Fruit fly (Drosophila melanogaster) whole organism, embryonic: ENCODE results near the gene CG3841.

ENCODE experiments used
- Ada2b ChIP-seq: fragments of 200-800 bp; sonication (Bioruptor generic); IDR thresholded peaks from 2 replicates; pipeline ENCODE4 v1.3.6; 2022; ENCODE audit warnings: missing biosample characterization, missing genetic modification characterization
- Blimp-1 ChIP-seq: fragments of 200-800 bp; sonication (Bioruptor generic); optimal IDR thresholded peaks from 3 replicates; lab custom pipeline; 2018; ENCODE audit warnings: missing biosample characterization, missing genetic modification characterization, mild to moderate bottlenecking, moderate library complexity, missing genetic modification reagents
- CG10979 ChIP-seq: fragments of 200-800 bp; sonication (Bioruptor generic); optimal IDR thresholded peaks from 2 replicates; lab custom pipeline; 2018; ENCODE audit warnings: missing biosample characterization, mild to moderate bottlenecking, missing genetic modification characterization, moderate library complexity
- CG12391 ChIP-seq: fragments of 200-800 bp; sonication (Bioruptor generic); optimal IDR thresholded peaks from 3 replicates; lab custom pipeline; 2018; ENCODE audit warnings: missing biosample characterization, mild to moderate bottlenecking, missing genetic modification characterization, moderate library complexity
- CG14050 ChIP-seq: fragments of 200-800 bp; sonication (Bioruptor generic); IDR thresholded peaks from 3 replicates; pipeline ENCODE4 v1.3.6; 2022; ENCODE audit warnings: missing biosample characterization, missing genetic modification characterization
- CG14710 ChIP-seq: fragments of 200-800 bp; sonication (Bioruptor generic); optimal IDR thresholded peaks from 3 replicates; lab custom pipeline; 2019; ENCODE audit warnings: missing biosample characterization, mild to moderate bottlenecking, missing genetic modification characterization, moderate library complexity
- CG1602 ChIP-seq: fragments of 200-800 bp; sonication (Bioruptor generic); optimal IDR thresholded peaks from 3 replicates; lab custom pipeline; 2016; ENCODE audit warnings: missing biosample characterization, missing genetic modification characterization
- CG17328 ChIP-seq: fragments of 200-800 bp; sonication (Bioruptor generic); IDR thresholded peaks from 2 replicates; pipeline ENCODE4 v1.3.6; 2022; ENCODE audit warnings: missing biosample characterization, missing genetic modification characterization
- CG17361 ChIP-seq: fragments of 200-800 bp; sonication (Bioruptor generic); IDR thresholded peaks from 3 replicates; pipeline ENCODE4 v1.3.6; 2022; ENCODE audit warnings: missing biosample characterization, missing genetic modification characterization
- CG30403 ChIP-seq: fragments of 200-800 bp; sonication (Bioruptor generic); optimal IDR thresholded peaks from 3 replicates; lab custom pipeline; 2016; ENCODE audit warnings: missing biosample characterization, missing genetic modification characterization
- CG30431 ChIP-seq: fragments of 200-800 bp; sonication (Bioruptor generic); optimal IDR thresholded peaks from 2 replicates; lab custom pipeline; 2017; ENCODE audit warnings: missing biosample characterization, missing genetic modification characterization
- CG32772 ChIP-seq: fragments of 200-800 bp; sonication (Bioruptor generic); IDR thresholded peaks from 2 replicates; pipeline ENCODE4 v1.3.6; 2022; ENCODE audit warnings: missing biosample characterization, missing genetic modification characterization
- CG4820 ChIP-seq: fragments of 200-800 bp; sonication (Bioruptor generic); optimal IDR thresholded peaks from 3 replicates; lab custom pipeline; 2016; ENCODE audit warnings: missing biosample characterization, missing genetic modification characterization
- CG5245 ChIP-seq: fragments of 200-800 bp; sonication (Bioruptor generic); optimal IDR thresholded peaks from 3 replicates; lab custom pipeline; 2016; ENCODE audit warnings: missing biosample characterization, missing genetic modification characterization
- CG7357 ChIP-seq: fragments of 200-800 bp; sonication (Bioruptor generic); IDR thresholded peaks from 3 replicates; pipeline ENCODE4 v1.3.6; 2022; ENCODE audit warnings: missing biosample characterization, missing genetic modification characterization
- CG8765 ChIP-seq: fragments of 200-800 bp; sonication (Bioruptor generic); IDR thresholded peaks from 2 replicates; pipeline ENCODE4 v1.3.6; 2022; ENCODE audit warnings: missing biosample characterization, missing genetic modification characterization
- Doc2 ChIP-seq: fragments of 200-800 bp; sonication (Bioruptor generic); IDR thresholded peaks from 2 replicates; pipeline ENCODE4 v1.3.6; 2022; ENCODE audit warnings: missing biosample characterization, missing genetic modification characterization
- E2f2 ChIP-seq: fragments of 200-800 bp; sonication (Bioruptor generic); IDR thresholded peaks from 2 replicates; pipeline ENCODE4 v1.3.6; 2022; ENCODE audit warnings: missing biosample characterization, missing genetic modification characterization
- Eip74EF ChIP-seq, 2 experiments: fragments of 200-800 bp in 1 of 2; fragments of >200 bp in 1 of 2; sonication (Bioruptor generic) in 1 of 2; optimal IDR thresholded peaks; 2 replicates each; lab custom pipeline; 2017 to 2019; ENCODE audit warnings: missing biosample characterization in 2 of 2, missing genetic modification characterization in 2 of 2, mild to moderate bottlenecking in 1 of 2, moderate library complexity in 1 of 2
- Gug ChIP-seq: fragments of 200-800 bp; sonication (Bioruptor generic); IDR thresholded peaks from 4 replicates; pipeline ENCODE4 v1.3.6; 2022; ENCODE audit warnings: missing biosample characterization, missing genetic modification characterization
- Hr3 ChIP-seq: fragments of 200-800 bp; sonication (Bioruptor generic); optimal IDR thresholded peaks from 3 replicates; lab custom pipeline; 2016; ENCODE audit warnings: missing biosample characterization, missing genetic modification characterization
- NC2α ChIP-seq: fragments of 200-800 bp; sonication (Bioruptor generic); optimal IDR thresholded peaks from 2 replicates; lab custom pipeline; 2016; ENCODE audit warnings: missing biosample characterization, missing genetic modification characterization
- PHDP ChIP-seq: fragments of 200-800 bp; sonication (Bioruptor generic); optimal IDR thresholded peaks from 3 replicates; lab custom pipeline; 2018; ENCODE audit warnings: missing biosample characterization, mild to moderate bottlenecking, missing genetic modification characterization, moderate library complexity
- Scr ChIP-seq: fragments of 200-800 bp; sonication (Bioruptor generic); IDR thresholded peaks from 2 replicates; pipeline ENCODE4 v1.3.6; 2022; ENCODE audit warnings: missing biosample characterization, missing genetic modification characterization; ENCODE audit not compliant: partially characterized antibody
- Sry-β ChIP-seq: fragments of 200-800 bp; sonication (Bioruptor generic); optimal IDR thresholded peaks from 2 replicates; lab custom pipeline; 2018; ENCODE audit warnings: missing biosample characterization, mild to moderate bottlenecking, missing genetic modification characterization, moderate library complexity
- Xbp1 ChIP-seq: fragments of 200-800 bp; sonication (Bioruptor generic); optimal IDR thresholded peaks from 3 replicates; lab custom pipeline; 2016; ENCODE audit warnings: missing biosample characterization, mild to moderate bottlenecking, missing genetic modification characterization
- ap ChIP-seq: fragments of 200-800 bp; sonication (Bioruptor generic); IDR thresholded peaks from 2 replicates; pipeline ENCODE4 v1.3.6; 2022; ENCODE audit warnings: missing biosample characterization, missing genetic modification characterization
- ash1 ChIP-seq: fragments of 200-800 bp; sonication (Bioruptor generic); optimal IDR thresholded peaks from 2 replicates; lab custom pipeline; 2018; ENCODE audit warnings: missing biosample characterization, mild to moderate bottlenecking, missing genetic modification characterization
- btn ChIP-seq: fragments of 200-800 bp; sonication (Bioruptor generic); optimal IDR thresholded peaks from 2 replicates; lab custom pipeline; 2016; ENCODE audit warnings: missing biosample characterization, missing genetic modification characterization
- chinmo ChIP-seq: fragments of 200-800 bp; sonication (Bioruptor generic); IDR thresholded peaks from 4 replicates; pipeline ENCODE4 v1.3.6; 2022; ENCODE audit warnings: missing biosample characterization, missing genetic modification characterization; ENCODE audit not compliant: partially characterized antibody
- ci ChIP-seq: fragments of 200-800 bp; sonication (Bioruptor generic); IDR thresholded peaks from 3 replicates; pipeline ENCODE4 v1.3.6; 2022; ENCODE audit warnings: missing biosample characterization, missing genetic modification characterization
- crp ChIP-seq, 2 experiments: fragments of 200-800 bp; sonication (Bioruptor generic); optimal IDR thresholded peaks; 2 replicates in 1 of 2; 3 replicates in 1 of 2; lab custom pipeline; 2017; ENCODE audit warnings: missing biosample characterization in 2 of 2, missing genetic modification characterization in 2 of 2, mild to moderate bottlenecking in 1 of 2, moderate library complexity in 1 of 2
- dmrt11E ChIP-seq: fragments of 200-800 bp; sonication (Bioruptor generic); optimal IDR thresholded peaks from 3 replicates; lab custom pipeline; 2018; ENCODE audit warnings: missing biosample characterization, mild to moderate bottlenecking, missing genetic modification characterization, moderate library complexity
- dmrt99B ChIP-seq: fragments of 200-800 bp; sonication (Bioruptor generic); optimal IDR thresholded peaks from 2 replicates; lab custom pipeline; 2018; ENCODE audit warnings: missing biosample characterization, mild to moderate bottlenecking, missing genetic modification characterization, moderate library complexity
- dysf ChIP-seq: fragments of 200-800 bp; sonication (Bioruptor generic); IDR thresholded peaks from 3 replicates; pipeline ENCODE4 v1.3.6; 2022; ENCODE audit warnings: missing biosample characterization, missing genetic modification characterization
- gem ChIP-seq: fragments of 200-800 bp; sonication (Bioruptor generic); optimal IDR thresholded peaks from 2 replicates; lab custom pipeline; 2019; ENCODE audit warnings: missing biosample characterization, mild to moderate bottlenecking, missing genetic modification characterization, moderate library complexity
- hkb ChIP-seq, 2 experiments: fragments of 200-800 bp in 1 of 2; fragments of >200 bp in 1 of 2; sonication (Bioruptor generic) in 1 of 2; IDR thresholded peaks in 1 of 2; optimal IDR thresholded peaks in 1 of 2; 2 replicates each; pipeline versions ENCODE4 v1.3.6 to Lab custom; 2017 to 2022; ENCODE audit warnings: missing biosample characterization in 1 of 2, missing genetic modification characterization in 1 of 2
- lola ChIP-seq, 3 experiments: fragments of >200 bp in 2 of 3; fragments of 200-800 bp in 1 of 3; sonication (Bioruptor generic) in 1 of 3; optimal IDR thresholded peaks; 2 replicates each; lab custom pipeline; 2017 to 2019; ENCODE audit warnings: missing biosample characterization in 3 of 3, missing genetic modification characterization in 3 of 3, mild to moderate bottlenecking in 1 of 3, moderate library complexity in 1 of 3
- nerfin-2 ChIP-seq: fragments of 200-800 bp; sonication (Bioruptor generic); IDR thresholded peaks from 2 replicates; pipeline ENCODE4 v1.3.6; 2022; ENCODE audit warnings: missing biosample characterization, missing genetic modification characterization; ENCODE audit not compliant: partially characterized antibody
- org-1 ChIP-seq: fragments of 200-800 bp; sonication (Bioruptor generic); optimal IDR thresholded peaks from 2 replicates; lab custom pipeline; 2017; ENCODE audit warnings: missing biosample characterization, missing genetic modification characterization
- otp ChIP-seq: fragments of 200-800 bp; sonication (Bioruptor generic); IDR thresholded peaks from 3 replicates; pipeline ENCODE4, ENCODE4 v1.3.6; 2022; ENCODE audit warnings: missing biosample characterization, missing genetic modification characterization
- pan ChIP-seq, 4 experiments: fragments of >200 bp in 3 of 4; fragments of 200-800 bp in 1 of 4; sonication (Bioruptor generic) in 1 of 4; optimal IDR thresholded peaks in 3 of 4; IDR thresholded peaks in 1 of 4; 2 replicates each; pipeline versions ENCODE4 v1.3.6 to Lab custom; 2017 to 2022; ENCODE audit warnings: missing biosample characterization in 2 of 4, missing genetic modification characterization in 2 of 4, mixed read lengths in 1 of 4
- peb ChIP-seq: fragments of 200-800 bp; sonication (Bioruptor generic); IDR thresholded peaks from 2 replicates; pipeline ENCODE4 v1.3.6; 2022; ENCODE audit warnings: missing biosample characterization, missing genetic modification characterization
- sens ChIP-seq: fragments of 200-800 bp; sonication (Bioruptor generic); peaks from one replicate; lab custom pipeline; 2016; ENCODE audit warnings: missing biosample characterization, missing genetic modification characterization
- ssp ChIP-seq: fragments of 200-800 bp; sonication (Bioruptor generic); IDR thresholded peaks from 2 replicates; pipeline ENCODE4 v1.3.6; 2022; ENCODE audit warnings: missing biosample characterization, missing genetic modification characterization
- unpg ChIP-seq: fragments of 200-800 bp; sonication (Bioruptor generic); optimal IDR thresholded peaks from 3 replicates; lab custom pipeline; 2018; ENCODE audit warnings: missing biosample characterization, mild to moderate bottlenecking, missing genetic modification characterization, moderate library complexity
- vvl ChIP-seq: fragments of 200-800 bp; sonication (Bioruptor generic); IDR thresholded peaks from 2 replicates; pipeline ENCODE4 v1.3.6; 2022; ENCODE audit warnings: missing biosample characterization, missing genetic modification characterization

The CG3841 gene

DNA sequence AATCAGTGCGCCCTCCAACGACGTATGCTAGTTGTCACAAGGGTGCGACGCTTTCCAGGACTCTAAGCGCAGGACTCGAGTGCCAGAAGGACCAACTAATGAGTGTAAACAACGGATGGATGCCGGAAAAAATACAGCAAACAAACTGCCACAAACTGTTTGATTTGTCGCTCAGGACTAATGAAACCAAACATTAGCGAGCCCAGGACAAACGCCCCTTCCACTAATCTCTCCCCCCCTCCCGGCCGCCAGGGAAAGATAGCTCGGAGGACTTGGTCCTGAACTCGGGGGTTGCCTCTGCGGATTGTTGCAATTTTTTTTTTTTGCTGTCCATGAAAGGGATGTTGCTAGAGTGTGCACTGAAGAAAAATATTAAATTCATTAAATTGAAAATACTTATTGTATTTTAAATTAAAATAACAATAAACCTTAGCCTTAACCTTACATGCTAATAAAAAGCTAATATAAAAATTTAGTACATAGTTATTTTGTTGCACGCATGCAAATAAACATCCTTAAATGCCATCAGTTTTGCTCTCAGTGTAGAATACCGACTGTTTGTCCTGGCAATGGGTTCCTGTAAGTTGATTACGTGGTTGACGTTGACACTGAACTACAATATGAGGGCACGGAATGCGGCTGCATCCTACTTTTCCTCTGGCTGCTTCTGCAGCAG is 5.5 kb downstream of the CG3841 start (continued):
- peak; percentile 85 for TF ChIP-seq CG10979
- TF ChIP-seq lola (GFP tag; optimal IDR thresholded peaks at IDR 0.05; lab: Kevin White, UChicago) = peak in 1 of 3 experiments; percentile 86
- peak; percentile 56; the same call in 1 of the 2 replicates for TF ChIP-seq vvl (GFP tag; lab: Robert Waterston, UW)
- TF ChIP-seq nerfin-2 = no peak
- 0 out of 3 replicates have a peak, but pooled peaks have one; percentile 35 for TF ChIP-seq ci (GFP tag; lab: Robert Waterston, UW)
- TF ChIP-seq sens (GFP tag; lab: Kevin White, UChicago) = peak; percentile 86
- TF ChIP-seq CG1602 (GFP tag; lab: Kevin White, UChicago) = peak; percentile 32
- peak; percentile 43; the same call in 1 of the 2 replicates for TF ChIP-seq CG8765 (GFP tag; lab: Robert Waterston, UW)
- TF ChIP-seq org-1 (GFP tag; lab: Kevin White, UChicago) = peak; percentile 6
- no peak for TF ChIP-seq Scr
- peak; percentile 64 for TF ChIP-seq dmrt99B
- peak; percentile 42; the same call in 1 of the 2 replicates for TF ChIP-seq CG32772 (GFP tag; lab: Robert Waterston, UW)
- TF ChIP-seq ssp (GFP tag; lab: Robert Waterston, UW) = peak; percentile 33; the same call in 1 of the 2 replicates
- peak; percentile 71 for TF ChIP-seq CG17328 (GFP tag; lab: Robert Waterston, UW)
- TF ChIP-seq CG12391 (tag; lab: Kevin White, UChicago) = peak; percentile 61
- TF ChIP-seq Ada2b (GFP tag; lab: Robert Waterston, UW) = no peak
- TF ChIP-seq NC2α (GFP tag; lab: Kevin White, UChicago) = no peak
- no peak for TF ChIP-seq Doc2 (GFP tag; lab: Robert Waterston, UW)
- TF ChIP-seq peb = peak; percentile 25; the same call in 1 of the 2 replicates
- peak; percentile 42 for TF ChIP-seq CG4820
- TF ChIP-seq dysf (GFP tag; lab: Robert Waterston, UW) = peak; percentile 38; the same call in 1 of the 3 replicates
- peak; percentile 52 for TF ChIP-seq unpg
- peak; percentile 22 for TF ChIP-seq CG30403 (GFP tag; lab: Kevin White, UChicago)
- no peak for TF ChIP-seq btn (GFP tag; lab: Kevin White, UChicago)
- TF ChIP-seq otp (GFP tag; lab: Robert Waterston, UW) = 0 out of 3 replicates have a peak, but pooled peaks have one; percentile 12
- no peak for TF ChIP-seq Gug (GFP tag; lab: Robert Waterston, UW)
- peak; percentile 86 for TF ChIP-seq dmrt11E (tag; lab: Kevin White, UChicago)
- TF ChIP-seq CG30431 (GFP tag; lab: Kevin White, UChicago) = no peak
- peak; percentile 68 for TF ChIP-seq CG17361 (GFP tag; lab: Robert Waterston, UW)
- peak; percentile 71 for TF ChIP-seq Blimp-1
- peak; percentile 45 for TF ChIP-seq ap (GFP tag; lab: Robert Waterston, UW)
- TF ChIP-seq Xbp1 (GFP tag; lab: Kevin White, UChicago) = peak; percentile 40
- TF ChIP-seq ash1 = no peak
- no peak for TF ChIP-seq chinmo (GFP tag; lab: Robert Waterston, UW)
- TF ChIP-seq CG5245 (GFP tag; lab: Kevin White, UChicago) = peak; percentile 10
- TF ChIP-seq PHDP (tag; lab: Kevin White, UChicago) = no peak
- peak in 1 of 2 experiments; percentile 2 for TF ChIP-seq Eip74EF (GFP tag; optimal IDR thresholded peaks at IDR 0.05; lab: Kevin White, UChicago)
- peak; percentile 73 for TF ChIP-seq gem
- no peak for TF ChIP-seq CG14050 (GFP tag; lab: Robert Waterston, UW)
- no peak for TF ChIP-seq Sry-β (GFP tag; lab: Kevin White, UChicago)
- TF ChIP-seq crp (GFP tag; optimal IDR thresholded peaks at IDR 0.05; lab: Kevin White, UChicago) = no peak
- TF ChIP-seq Hr3 (GFP tag; lab: Kevin White, UChicago) = peak; percentile 33
- no peak for TF ChIP-seq pan (optimal IDR thresholded peaks at IDR 0.05; lab: Kevin White, UChicago)
- peak in 1 of 2 experiments; percentile 55 for TF ChIP-seq pan (GFP tag; optimal IDR thresholded peaks at IDR 0.05 in 1 of 2, IDR thresholded peaks at IDR 0.05 in 1 of 2)
- peak; percentile 29; the same call in 1 of the 2 replicates for TF ChIP-seq E2f2 (GFP tag; lab: Robert Waterston, UW)
- TF ChIP-seq CG14710 (tag; lab: Kevin White, UChicago) = peak; percentile 76
- TF ChIP-seq CG7357 (GFP tag; lab: Robert Waterston, UW) = no peak
- no peak for TF ChIP-seq hkb (optimal IDR thresholded peaks at IDR 0.05; lab: Kevin White, UChicago)
- TF ChIP-seq hkb (GFP tag; IDR thresholded peaks at IDR 0.05; lab: Robert Waterston, UW) = peak; percentile 37; the same call in 1 of the 2 replicates
